Fruit fly (Drosophila melanogaster) whole organism, embryonic: ENCODE data around the gene CG2841.

Experiments
- CG10209 ChIP-seq: fragments of 200-800 bp; sonication (Bioruptor generic); optimal IDR thresholded peaks from 3 replicates; lab custom pipeline; 2017; ENCODE audit warnings: missing biosample characterization, mild to moderate bottlenecking, missing genetic modification characterization, missing genetic modification reagents
- CG11560 ChIP-seq: fragments of 200-800 bp; sonication (Bioruptor generic); IDR thresholded peaks from 3 replicates; pipeline ENCODE4 v1.3.6; 2022; ENCODE audit warnings: missing biosample characterization, missing genetic modification characterization
- CG12236 ChIP-seq: fragments of 200-800 bp; sonication (Bioruptor generic); optimal IDR thresholded peaks from 2 replicates; lab custom pipeline; 2016; ENCODE audit warnings: missing biosample characterization, missing genetic modification characterization
- CG12659 ChIP-seq: fragments of 200-800 bp; sonication (Bioruptor generic); optimal IDR thresholded peaks from 3 replicates; lab custom pipeline; 2017; ENCODE audit warnings: mild to moderate bottlenecking, missing biosample characterization, missing genetic modification reagents, missing genetic modification characterization
- CG12769 ChIP-seq: fragments of 200-800 bp; sonication (Bioruptor generic); optimal IDR thresholded peaks from 2 replicates; lab custom pipeline; 2019; ENCODE audit warnings: missing biosample characterization, mild to moderate bottlenecking, missing genetic modification characterization, moderate library complexity
- CG13296 ChIP-seq: fragments of 200-800 bp; sonication (Bioruptor generic); optimal IDR thresholded peaks from 3 replicates; lab custom pipeline; 2018; ENCODE audit warnings: missing biosample characterization, mild to moderate bottlenecking, missing genetic modification characterization
- CG14710 ChIP-seq: fragments of 200-800 bp; sonication (Bioruptor generic); optimal IDR thresholded peaks from 3 replicates; lab custom pipeline; 2019; ENCODE audit warnings: missing biosample characterization, mild to moderate bottlenecking, missing genetic modification characterization, moderate library complexity
- CG18011 ChIP-seq: fragments of 200-800 bp; sonication (Bioruptor generic); optimal IDR thresholded peaks from 2 replicates; lab custom pipeline; 2017; ENCODE audit warnings: missing biosample characterization, missing genetic modification characterization, mild to moderate bottlenecking, moderate library complexity, missing genotype
- CG18262 ChIP-seq: fragments of 200-800 bp; optimal IDR thresholded peaks from 3 replicates; lab custom pipeline; 2019; ENCODE audit warnings: missing biosample characterization, mild to moderate bottlenecking, missing genetic modification characterization, moderate library complexity
- CG18476 ChIP-seq: fragments of 200-800 bp; sonication (Bioruptor generic); optimal IDR thresholded peaks from 2 replicates; lab custom pipeline; 2016; ENCODE audit warnings: missing biosample characterization, mild to moderate bottlenecking, missing genetic modification characterization
- CG2120 ChIP-seq: fragments of 200-800 bp; sonication (Bioruptor generic); optimal IDR thresholded peaks from 3 replicates; lab custom pipeline; 2016; ENCODE audit warnings: missing biosample characterization, missing genetic modification characterization
- CG31224 ChIP-seq: fragments of 200-800 bp; sonication (Bioruptor generic); IDR thresholded peaks from 2 replicates; pipeline ENCODE4 v1.3.6; 2022; ENCODE audit warnings: missing biosample characterization, missing genetic modification characterization
- CG33213 ChIP-seq: fragments of 200-800 bp; sonication (Bioruptor generic); optimal IDR thresholded peaks from 3 replicates; lab custom pipeline; 2016; ENCODE audit warnings: missing biosample characterization, missing genetic modification characterization
- CG33557 ChIP-seq: fragments of 200-800 bp; sonication (Bioruptor generic); optimal IDR thresholded peaks from 2 replicates; lab custom pipeline; 2019; ENCODE audit warnings: missing biosample characterization, mild to moderate bottlenecking, missing genetic modification characterization, moderate library complexity
- CG4424 ChIP-seq: fragments of 200-800 bp; sonication (Bioruptor generic); optimal IDR thresholded peaks from 3 replicates; lab custom pipeline; 2016; ENCODE audit warnings: missing biosample characterization, missing genetic modification characterization
- CG7745 ChIP-seq: fragments of 200-800 bp; sonication (Bioruptor generic); optimal IDR thresholded peaks from 2 replicates; lab custom pipeline; 2018; ENCODE audit warnings: missing biosample characterization, mild to moderate bottlenecking, missing genetic modification characterization, moderate library complexity
- D ChIP-seq, 2 experiments: fragments of 200-800 bp in 1 of 2; fragments of >200 bp in 1 of 2; sonication (Bioruptor generic) in 1 of 2; optimal IDR thresholded peaks; 2 replicates in 1 of 2; 3 replicates in 1 of 2; lab custom pipeline; 2017; ENCODE audit warnings: mild to moderate bottlenecking in 1 of 2, missing biosample characterization in 1 of 2, missing genetic modification characterization in 1 of 2, missing genetic modification reagents in 1 of 2
- Dek ChIP-seq: fragments of 200-800 bp; sonication (Bioruptor generic); optimal IDR thresholded peaks from 3 replicates; lab custom pipeline; 2019; ENCODE audit warnings: missing biosample characterization, mild to moderate bottlenecking, missing genetic modification characterization, moderate library complexity
- Doc3 ChIP-seq: fragments of 200-800 bp; sonication (Bioruptor generic); IDR thresholded peaks from 3 replicates; pipeline ENCODE4 v1.3.6; 2022; ENCODE audit warnings: missing biosample characterization, missing genetic modification characterization; ENCODE audit not compliant: partially characterized antibody
- Gsc ChIP-seq: fragments of 200-800 bp; sonication (Bioruptor generic); IDR thresholded peaks from 2 replicates; pipeline ENCODE4 v1.3.6; 2022; ENCODE audit warnings: missing biosample characterization, missing genetic modification characterization
- Hsf ChIP-seq: fragments of 200-800 bp; sonication (Bioruptor generic); optimal IDR thresholded peaks from 3 replicates; lab custom pipeline; 2016; ENCODE audit warnings: missing biosample characterization, missing genetic modification characterization
- Mad ChIP-seq: fragments of 200-800 bp; sonication (Bioruptor generic); optimal IDR thresholded peaks from 2 replicates; lab custom pipeline; 2016; ENCODE audit warnings: missing biosample characterization, missing genetic modification characterization
- NFAT ChIP-seq: fragments of 200-800 bp; sonication (Bioruptor generic); IDR thresholded peaks from 2 replicates; pipeline ENCODE4 v1.3.6; 2022; ENCODE audit warnings: missing biosample characterization, missing genetic modification characterization
- Opbp ChIP-seq: fragments of 200-800 bp; sonication (Bioruptor generic); IDR thresholded peaks from 3 replicates; pipeline ENCODE4 v1.3.6; 2022; ENCODE audit warnings: missing biosample characterization, missing genetic modification characterization; ENCODE audit not compliant: partially characterized antibody
- Sry-δ ChIP-seq: fragments of 200-800 bp; sonication (Bioruptor generic); optimal IDR thresholded peaks from 2 replicates; lab custom pipeline; 2016; ENCODE audit warnings: missing biosample characterization, missing genetic modification characterization
- Trl ChIP-seq, 3 experiments: fragments of >200 bp in 2 of 3; fragments of 200-800 bp in 1 of 3; sonication (Bioruptor generic) in 1 of 3; optimal IDR thresholded peaks; 2 replicates in 1 of 3; 3 replicates in 2 of 3; lab custom pipeline; 2016 to 2017; ENCODE audit warnings: missing biosample characterization in 1 of 3, missing genetic modification characterization in 1 of 3
- YL-1 ChIP-seq: fragments of 200-800 bp; sonication (Bioruptor generic); optimal IDR thresholded peaks from 3 replicates; lab custom pipeline; 2017; ENCODE audit warnings: missing biosample characterization, mild to moderate bottlenecking, missing genetic modification characterization
- ara ChIP-seq: fragments of 200-800 bp; sonication (Bioruptor generic); IDR thresholded peaks from 2 replicates; pipeline ENCODE4 v1.3.6; 2022; ENCODE audit warnings: missing biosample characterization, missing genetic modification characterization
- az2 ChIP-seq: fragments of 200-800 bp; sonication (Bioruptor generic); optimal IDR thresholded peaks from 3 replicates; lab custom pipeline; 2016; ENCODE audit warnings: missing biosample characterization, missing genetic modification characterization
- btn ChIP-seq: fragments of 200-800 bp; sonication (Bioruptor generic); optimal IDR thresholded peaks from 2 replicates; lab custom pipeline; 2016; ENCODE audit warnings: missing biosample characterization, missing genetic modification characterization
- cad ChIP-seq: fragments of >200 bp; optimal IDR thresholded peaks from 2 replicates; lab custom pipeline; 2017; ENCODE audit warnings: missing biosample characterization, missing genetic modification characterization
- chif ChIP-seq, 2 experiments: fragments of 200-800 bp; sonication (Bioruptor generic); optimal IDR thresholded peaks; 3 replicates each; lab custom pipeline; 2016; ENCODE audit warnings: missing biosample characterization in 2 of 2, missing genetic modification characterization in 2 of 2
- crol ChIP-seq: fragments of 200-800 bp; sonication (Bioruptor generic); IDR thresholded peaks from 2 replicates; pipeline ENCODE4 v1.3.6; 2022; ENCODE audit warnings: missing biosample characterization, missing genetic modification characterization
- ems ChIP-seq: fragments of 200-800 bp; sonication (Bioruptor generic); optimal IDR thresholded peaks from 3 replicates; lab custom pipeline; 2016; ENCODE audit warnings: missing biosample characterization, missing genetic modification characterization
- en ChIP-seq: fragments of 200-800 bp; sonication (Bioruptor generic); optimal IDR thresholded peaks from 2 replicates; lab custom pipeline; 2016; ENCODE audit warnings: missing biosample characterization, missing genetic modification characterization
- fd3F ChIP-seq: fragments of 200-800 bp; sonication (Bioruptor generic); optimal IDR thresholded peaks from 2 replicates; lab custom pipeline; 2018; ENCODE audit warnings: missing biosample characterization, mild to moderate bottlenecking, missing genetic modification characterization, moderate library complexity
- gsb-n ChIP-seq: fragments of 200-800 bp; sonication (Bioruptor generic); optimal IDR thresholded peaks from 3 replicates; lab custom pipeline; 2018; ENCODE audit warnings: missing biosample characterization, mild to moderate bottlenecking, missing genetic modification characterization
- insv ChIP-seq, 2 experiments: fragments of 200-800 bp; sonication (Bioruptor generic); optimal IDR thresholded peaks; 3 replicates each; lab custom pipeline; 2016 to 2018; ENCODE audit warnings: missing biosample characterization in 2 of 2, missing genetic modification characterization in 2 of 2
- jigr1 ChIP-seq: fragments of 200-800 bp; sonication (Bioruptor generic); IDR thresholded peaks from 3 replicates; pipeline ENCODE4 v1.3.6; 2022; ENCODE audit warnings: missing biosample characterization, missing genetic modification characterization
- klu ChIP-seq: fragments of 200-800 bp; sonication (Bioruptor generic); IDR thresholded peaks from 2 replicates; pipeline ENCODE4 v1.3.6; 2022; ENCODE audit warnings: missing biosample characterization, missing genetic modification characterization
- lmd ChIP-seq: fragments of 200-800 bp; sonication (Bioruptor generic); IDR thresholded peaks from 2 replicates; pipeline ENCODE4 v1.3.6; 2022; ENCODE audit warnings: missing biosample characterization, missing genetic modification characterization
- lov ChIP-seq, 2 experiments: fragments of 200-800 bp in 1 of 2; fragments of >200 bp in 1 of 2; sonication (Bioruptor generic) in 1 of 2; IDR thresholded peaks in 1 of 2; optimal IDR thresholded peaks in 1 of 2; 2 replicates in 1 of 2; 3 replicates in 1 of 2; pipeline versions ENCODE4 v1.3.6 to Lab custom; 2017 to 2022; ENCODE audit warnings: missing biosample characterization in 1 of 2, missing genetic modification characterization in 1 of 2
- nom ChIP-seq: fragments of 200-800 bp; sonication (Bioruptor generic); optimal IDR thresholded peaks from 2 replicates; lab custom pipeline; 2017; ENCODE audit warnings: missing biosample characterization, missing genetic modification characterization, mild to moderate bottlenecking, moderate library complexity, missing genetic modification reagents
- pan ChIP-seq, 4 experiments: fragments of >200 bp in 3 of 4; fragments of 200-800 bp in 1 of 4; sonication (Bioruptor generic) in 1 of 4; optimal IDR thresholded peaks in 3 of 4; IDR thresholded peaks in 1 of 4; 2 replicates each; pipeline versions ENCODE4 v1.3.6 to Lab custom; 2017 to 2022; ENCODE audit warnings: missing biosample characterization in 2 of 4, missing genetic modification characterization in 2 of 4, mixed read lengths in 1 of 4
- pros ChIP-seq: fragments of 200-800 bp; sonication (Bioruptor generic); optimal IDR thresholded peaks from 3 replicates; lab custom pipeline; 2019; ENCODE audit warnings: missing biosample characterization, mild to moderate bottlenecking, missing genetic modification characterization, moderate library complexity
- vnd ChIP-seq: fragments of 200-800 bp; sonication (Bioruptor generic); IDR thresholded peaks from 3 replicates; pipeline ENCODE4 v1.3.6; 2022; ENCODE audit warnings: missing biosample characterization, missing genetic modification characterization; ENCODE audit not compliant: partially characterized antibody
- zen ChIP-seq: fragments of 200-800 bp; sonication (Bioruptor generic); optimal IDR thresholded peaks from 3 replicates; lab custom pipeline; 2018; ENCODE audit warnings: missing biosample characterization, mild to moderate bottlenecking, missing genetic modification characterization, moderate library complexity

Gene CG2841

DNA sequence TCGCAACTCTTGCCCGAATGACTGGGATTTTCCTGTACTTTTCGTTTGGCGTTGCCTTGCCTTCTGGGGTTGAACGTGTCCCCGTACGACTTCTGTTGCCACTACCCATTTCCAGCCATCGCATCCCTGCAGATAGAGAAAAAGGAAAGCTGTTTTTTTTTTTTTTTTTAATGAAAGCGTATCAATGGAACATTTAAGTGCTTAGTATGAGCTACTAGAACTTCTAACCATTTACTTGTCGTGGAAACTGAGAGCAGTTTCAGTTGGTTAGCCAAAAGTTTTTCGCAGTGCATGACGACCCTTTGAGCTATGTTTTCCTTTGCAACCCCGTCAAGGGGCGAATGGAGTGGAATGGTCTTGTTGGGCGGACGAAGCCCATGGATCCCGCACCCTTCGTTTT is 36.8 kb downstream of the CG2841 start (continued):
- TF ChIP-seq CG4424 (GFP tag; lab: Kevin White, UChicago), result peak; percentile 54
- no peak for TF ChIP-seq Doc3
- TF ChIP-seq CG11560 (tag; lab: Robert Waterston, UW), result 0 out of 3 replicates have a peak, but pooled peaks have one; percentile 19
- no peak for TF ChIP-seq Trl (optimal IDR thresholded peaks at IDR 0.05; lab: Kevin White, UChicago)
- peak; percentile 66 for TF ChIP-seq Trl (GFP tag; optimal IDR thresholded peaks at IDR 0.05; lab: Kevin White, UChicago)
- TF ChIP-seq CG14710 (tag; lab: Kevin White, UChicago), result peak; percentile 24
- TF ChIP-seq lov (optimal IDR thresholded peaks at IDR 0.05; lab: Kevin White, UChicago), result no peak
- TF ChIP-seq lov (GFP tag; IDR thresholded peaks at IDR 0.05; lab: Robert Waterston, UW), result peak; percentile 78; the same call in 2 of the 3 replicates
- TF ChIP-seq klu (GFP tag; lab: Robert Waterston, UW), result 0 out of 2 replicates have a peak, but pooled peaks have one; percentile 32
- peak; percentile 25 for TF ChIP-seq en (GFP tag; lab: Kevin White, UChicago)
- TF ChIP-seq ems (GFP tag; lab: Kevin White, UChicago), result no peak
- TF ChIP-seq az2 (GFP tag; lab: Kevin White, UChicago), result peak; percentile 82
- TF ChIP-seq Opbp (GFP tag; lab: Robert Waterston, UW), result no peak
- peak; percentile 47 for TF ChIP-seq Mad (GFP tag; lab: Kevin White, UChicago)
- TF ChIP-seq CG2120 (GFP tag; lab: Kevin White, UChicago), result peak; percentile 86
- TF ChIP-seq lmd (GFP tag; lab: Robert Waterston, UW), result peak; percentile 58
- peak; percentile 48 for TF ChIP-seq CG33213 (GFP tag; lab: Kevin White, UChicago)
- TF ChIP-seq Gsc, result peak; percentile 39; the same call in 1 of the 2 replicates
- TF ChIP-seq CG18476, result peak; percentile 46
- peak; percentile 21 for TF ChIP-seq btn (GFP tag; lab: Kevin White, UChicago)
- TF ChIP-seq CG18262 (tag; lab: Kevin White, UChicago), result peak; percentile 74
- TF ChIP-seq gsb-n (tag; lab: Kevin White, UChicago), result peak; percentile 60
- peak; percentile 62; the same call in 1 of the 2 replicates for TF ChIP-seq ara (GFP tag; lab: Robert Waterston, UW)
- peak; percentile 65 for TF ChIP-seq CG33557
- peak; percentile 23 for TF ChIP-seq YL-1
- no peak for TF ChIP-seq insv (GFP tag; optimal IDR thresholded peaks at IDR 0.05; lab: Kevin White, UChicago)
- no peak for TF ChIP-seq cad (GFP tag; lab: Kevin White, UChicago)
- peak; percentile 58 for TF ChIP-seq CG12236 (GFP tag; lab: Kevin White, UChicago)
- TF ChIP-seq zen (tag; lab: Kevin White, UChicago), result no peak
- TF ChIP-seq crol (GFP tag; lab: Robert Waterston, UW), result peak; percentile 51; the same call in 1 of the 2 replicates
- peak; percentile 80 to 87 for TF ChIP-seq chif (GFP tag; optimal IDR thresholded peaks at IDR 0.05; lab: Kevin White, UChicago)
- no peak for TF ChIP-seq CG12769
- TF ChIP-seq nom (GFP tag; lab: Kevin White, UChicago), result no peak
- peak; percentile 4 for TF ChIP-seq CG18011 (GFP tag; lab: Kevin White, UChicago)
- peak; percentile 68 for TF ChIP-seq CG12659 (GFP tag; lab: Kevin White, UChicago)
- TF ChIP-seq Dek, result peak; percentile 54
- no peak for TF ChIP-seq jigr1 (GFP tag; lab: Robert Waterston, UW)
- TF ChIP-seq fd3F (GFP tag; lab: Kevin White, UChicago), result peak; percentile 43
- TF ChIP-seq CG31224 (GFP tag; lab: Robert Waterston, UW), result peak; percentile 31; the same call in 1 of the 2 replicates
- peak; percentile 23 for TF ChIP-seq Sry-δ (GFP tag; lab: Kevin White, UChicago)
- TF ChIP-seq CG13296 (GFP tag; lab: Kevin White, UChicago), result peak; percentile 24
- peak; percentile 53 for TF ChIP-seq CG10209 (GFP tag; lab: Kevin White, UChicago)
- no peak for TF ChIP-seq pan (optimal IDR thresholded peaks at IDR 0.05; lab: Kevin White, UChicago)
- peak in 1 of 2 experiments; percentile 74 for TF ChIP-seq pan (GFP tag; optimal IDR thresholded peaks at IDR 0.05 in 1 of 2, IDR thresholded peaks at IDR 0.05 in 1 of 2)
- TF ChIP-seq NFAT (GFP tag; lab: Robert Waterston, UW), result no peak
- no peak for TF ChIP-seq CG7745 (tag; lab: Kevin White, UChicago)
- TF ChIP-seq pros (GFP tag; lab: Kevin White, UChicago), result peak; percentile 67
- peak; percentile 75 for TF ChIP-seq Hsf
- no peak for TF ChIP-seq D (optimal IDR thresholded peaks at IDR 0.05; lab: Kevin White, UChicago)
- TF ChIP-seq D (GFP tag; optimal IDR thresholded peaks at IDR 0.05; lab: Kevin White, UChicago), result peak; percentile 59
- no peak for TF ChIP-seq vnd
